Worm (Caenorhabditis elegans): ENCODE data around the gene C17C3.11.

ce11 chrII:5515542-5515941 lies 22.1 kb upstream of the C17C3.11 start, which contains the start of gene ZK177.3:
- no peak for TF ChIP-seq C17E4.6 (GFP tag; IDR thresholded peaks at IDR 0.05)
- no peak for TF ChIP-seq bed-1 (GFP tag; IDR thresholded peaks at IDR 0.05)
- no peak for TF ChIP-seq nhr-179 (tag; optimal IDR thresholded peaks at IDR 0.05)
- TF ChIP-seq madf-8 (GFP tag; conservative IDR thresholded peaks at IDR 0.05), result no peak
- no peak for TF ChIP-seq let-526 (GFP tag; IDR thresholded peaks at IDR 0.05)
- TF ChIP-seq Y53F4B.3 (GFP tag; IDR thresholded peaks at IDR 0.05), result no peak
- TF ChIP-seq snpc-3.4 (tag; optimal IDR thresholded peaks at IDR 0.05), result no peak

All from whole organism, young adult.